Worm (Caenorhabditis elegans) whole organism, young adult: ENCODE data around the gene dhrr-1.

Experiments used
- B0019.2 ChIP-seq: fragments of 200-800 bp; sonication (Bioruptor generic); conservative IDR thresholded peaks from 2 replicates; pipeline ENCODE4 v1.3.6; 2022; ENCODE audit warnings: missing genetic modification reagents, missing genetic modification characterization, missing compliant biosample characterization
- B0336.3 ChIP-seq: fragments of 200-800 bp; sonication (Bioruptor generic); IDR thresholded peaks from 2 replicates; pipeline ENCODE4 v1.3.6; 2022; ENCODE audit warnings: missing genetic modification characterization, missing compliant biosample characterization
- F10E7.11 ChIP-seq: sonication (generic microtip); optimal IDR thresholded peaks from 2 replicates; lab custom pipeline; 2017; ENCODE audit warnings: mild to moderate bottlenecking, missing genetic modification characterization, moderate library complexity, missing compliant biosample characterization
- F33H1.4 ChIP-seq: fragments of 200-800 bp; sonication (Bioruptor generic); IDR thresholded peaks from 2 replicates; pipeline ENCODE4 v1.3.6; 2022; ENCODE audit warnings: missing genetic modification reagents, missing genetic modification characterization, missing compliant biosample characterization
- F39B2.1 ChIP-seq: fragments of 200-800 bp; sonication (Bioruptor generic); IDR thresholded peaks from 2 replicates; pipeline ENCODE4 v1.3.6; 2022; ENCODE audit warnings: missing genetic modification reagents, missing genetic modification characterization, missing compliant biosample characterization
- F57C9.4 ChIP-seq: sonication (generic microtip); optimal IDR thresholded peaks from 2 replicates; lab custom pipeline; 2017; ENCODE audit warnings: mild to moderate bottlenecking, missing genetic modification characterization, missing compliant biosample characterization
- K11D2.4 ChIP-seq: fragments of 200-800 bp; sonication (Bioruptor generic); IDR thresholded peaks from 2 replicates; pipeline ENCODE4 v1.3.6; 2022; ENCODE audit warnings: missing genetic modification reagents, missing genetic modification characterization, missing compliant biosample characterization
- Y67H2A.10 ChIP-seq: fragments of 200-800 bp; sonication (Bioruptor generic); conservative IDR thresholded peaks from 2 replicates; pipeline ENCODE4 v1.3.6; 2022; ENCODE audit warnings: missing genetic modification reagents, missing genetic modification characterization, missing compliant biosample characterization
- ZK185.1 ChIP-seq: sonication (generic microtip); optimal IDR thresholded peaks from 2 replicates; lab custom pipeline; 2016; ENCODE audit warnings: mild to moderate bottlenecking, missing genetic modification characterization, missing compliant biosample characterization; ENCODE audit not compliant: poor library complexity, severe bottlenecking
- atf-7 ChIP-seq: sonication (generic microtip); optimal IDR thresholded peaks from 2 replicates; lab custom pipeline; 2017; ENCODE audit warnings: mild to moderate bottlenecking, missing genetic modification characterization, missing compliant biosample characterization
- bed-1 ChIP-seq: fragments of 200-800 bp; sonication (Bioruptor generic); IDR thresholded peaks from 2 replicates; pipeline ENCODE4 v1.3.6; 2022; ENCODE audit warnings: missing genetic modification reagents, missing genetic modification characterization, missing compliant biosample characterization
- bed-2 ChIP-seq: fragments of 200-800 bp; sonication (Bioruptor generic); IDR thresholded peaks from 2 replicates; pipeline ENCODE4 v1.3.6; 2022; ENCODE audit warnings: missing genetic modification reagents, missing genetic modification characterization, missing compliant biosample characterization
- ccch-3 ChIP-seq: fragments of 200-800 bp; sonication (Bioruptor generic); optimal IDR thresholded peaks from 2 replicates; lab custom pipeline; 2018; ENCODE audit warnings: mild to moderate bottlenecking, missing genetic modification characterization, missing compliant biosample characterization
- dox-1 ChIP-seq: fragments of 200-800 bp; sonication (Bioruptor generic); IDR thresholded peaks from 2 replicates; pipeline ENCODE4 v1.3.6; 2022; ENCODE audit warnings: missing genetic modification reagents, missing genetic modification characterization, missing compliant biosample characterization
- dpl-1 ChIP-seq: fragments of 150-350 bp; optimal IDR thresholded peaks from 2 replicates; lab custom pipeline; 2014; ENCODE audit warnings: missing biosample characterization, missing genetic modification reagents, missing genetic modification characterization
- egl-44 ChIP-seq: fragments of 200-800 bp; sonication (Bioruptor generic); IDR thresholded peaks from 2 replicates; pipeline ENCODE4 v1.3.6; 2022; ENCODE audit warnings: missing genetic modification reagents, missing genetic modification characterization, missing compliant biosample characterization
- egrh-3 ChIP-seq: fragments of 200-800 bp; sonication (Bioruptor generic); IDR thresholded peaks from 2 replicates; pipeline ENCODE4 v1.3.6; 2022; ENCODE audit warnings: missing genetic modification reagents, missing genetic modification characterization, missing compliant biosample characterization
- ets-4 ChIP-seq: fragments of 200-800 bp; sonication (Bioruptor generic); optimal IDR thresholded peaks from 2 replicates; lab custom pipeline; 2018; ENCODE audit warnings: mild to moderate bottlenecking, missing genetic modification characterization, missing compliant biosample characterization
- gei-17 ChIP-seq: fragments of 200-800 bp; sonication (Bioruptor generic); optimal IDR thresholded peaks from 2 replicates; lab custom pipeline; 2018; ENCODE audit warnings: mild to moderate bottlenecking, missing genetic modification characterization, missing compliant biosample characterization
- hlh-26 ChIP-seq: fragments of 200-800 bp; sonication (Bioruptor generic); conservative IDR thresholded peaks from 2 replicates; pipeline ENCODE4 v1.3.6; 2022; ENCODE audit warnings: missing genetic modification reagents, missing genetic modification characterization, missing compliant biosample characterization
- hmg-1.2 ChIP-seq: fragments of 200-800 bp; sonication (Bioruptor generic); IDR thresholded peaks from 2 replicates; pipeline ENCODE4 v1.3.6; 2022; ENCODE audit warnings: missing genetic modification reagents, missing genetic modification characterization, missing compliant biosample characterization
- lin-40 ChIP-seq: sonication (generic microtip); optimal IDR thresholded peaks from 2 replicates; lab custom pipeline; 2016; ENCODE audit warnings: missing genetic modification characterization, mild to moderate bottlenecking, missing compliant biosample characterization, missing genotype, missing genetic modification reagents
- lsl-1 ChIP-seq: fragments of 200-800 bp; sonication (Bioruptor generic); optimal IDR thresholded peaks from 2 replicates; lab custom pipeline; 2018; ENCODE audit warnings: mild to moderate bottlenecking, missing genetic modification characterization, moderate library complexity, missing compliant biosample characterization
- madf-3 ChIP-seq: fragments of 200-800 bp; sonication (Bioruptor generic); IDR thresholded peaks from 2 replicates; pipeline ENCODE4 v1.3.6; 2022; ENCODE audit warnings: missing genetic modification reagents, missing genetic modification characterization, missing compliant biosample characterization
- madf-8 ChIP-seq: fragments of 200-800 bp; sonication (Bioruptor generic); conservative IDR thresholded peaks from 2 replicates; pipeline ENCODE4 v1.3.6; 2022; ENCODE audit warnings: missing genetic modification reagents, missing genetic modification characterization, missing compliant biosample characterization
- mcd-1 ChIP-seq: fragments of 200-800 bp; sonication (Bioruptor generic); IDR thresholded peaks from 2 replicates; pipeline ENCODE4 v1.3.6; 2022; ENCODE audit warnings: missing genetic modification reagents, missing genetic modification characterization, missing compliant biosample characterization
- mel-28 ChIP-seq: sonication (generic microtip); optimal IDR thresholded peaks from 2 replicates; lab custom pipeline; 2016; ENCODE audit warnings: borderline replicate concordance, mild to moderate bottlenecking, missing genetic modification characterization, missing compliant biosample characterization
- nfya-1 ChIP-seq: sonication (generic microtip); optimal IDR thresholded peaks from 2 replicates; lab custom pipeline; 2017; ENCODE audit warnings: antibody characterized with exemption, missing compliant biosample characterization, missing genetic modification characterization, borderline replicate concordance; ENCODE audit not compliant: insufficient read depth
- nfyb-1 ChIP-seq: fragments of 200-800 bp; sonication (Bioruptor generic); IDR thresholded peaks from 2 replicates; pipeline ENCODE4 v1.3.6; 2022; ENCODE audit warnings: missing genetic modification reagents, missing genetic modification characterization, missing compliant biosample characterization
- nhr-27 ChIP-seq: fragments of 200-800 bp; sonication (Bioruptor generic); optimal IDR thresholded peaks from 2 replicates; lab custom pipeline; 2018; ENCODE audit warnings: mild to moderate bottlenecking, missing genetic modification characterization, moderate library complexity, missing compliant biosample characterization
- pbrm-1 ChIP-seq: fragments of 200-800 bp; sonication (Bioruptor generic); IDR thresholded peaks from 2 replicates; pipeline ENCODE4 v1.3.6; 2022; ENCODE audit warnings: missing genetic modification reagents, missing genetic modification characterization, missing compliant biosample characterization
- rpc-1 ChIP-seq, 2 experiments: fragments of 150-350 bp in 1 of 2; sonication (generic microtip) in 1 of 2; optimal IDR thresholded peaks; 2 replicates each; lab custom pipeline; 2014 to 2018; ENCODE audit warnings: missing biosample characterization in 1 of 2, missing genetic modification characterization in 1 of 2, missing genetic modification reagents in 1 of 2, missing genotype in 1 of 2
- sea-2 ChIP-seq: fragments of 200-800 bp; sonication (Bioruptor generic); IDR thresholded peaks from 2 replicates; pipeline ENCODE4 v1.3.6; 2022; ENCODE audit warnings: missing genetic modification characterization, missing compliant biosample characterization
- somi-1 ChIP-seq: fragments of 200-800 bp; sonication (Bioruptor generic); optimal IDR thresholded peaks from 2 replicates; lab custom pipeline; 2018; ENCODE audit warnings: mild to moderate bottlenecking, missing genetic modification characterization, missing compliant biosample characterization
- tlf-1 ChIP-seq: fragments of 200-800 bp; sonication (Bioruptor generic); optimal IDR thresholded peaks from 2 replicates; lab custom pipeline; 2018; ENCODE audit warnings: mild to moderate bottlenecking, missing genetic modification characterization, missing compliant biosample characterization
- xnd-1 ChIP-seq: sonication (generic microtip); optimal IDR thresholded peaks from 2 replicates; lab custom pipeline; 2016; ENCODE audit warnings: missing genotype, missing genetic modification reagents, missing genetic modification characterization, missing compliant biosample characterization
- zfh-2 ChIP-seq: fragments of 200-800 bp; sonication (Bioruptor generic); conservative IDR thresholded peaks from 2 replicates; pipeline ENCODE4 v1.3.6; 2022; ENCODE audit warnings: missing genetic modification reagents, missing genetic modification characterization, missing compliant biosample characterization
- ztf-25 ChIP-seq: fragments of 200-800 bp; sonication (Bioruptor generic); IDR thresholded peaks from 2 replicates; pipeline ENCODE4 v1.3.6; 2022; ENCODE audit warnings: missing genetic modification reagents, missing genetic modification characterization, missing compliant biosample characterization

dhrr-1 gene

DNA sequence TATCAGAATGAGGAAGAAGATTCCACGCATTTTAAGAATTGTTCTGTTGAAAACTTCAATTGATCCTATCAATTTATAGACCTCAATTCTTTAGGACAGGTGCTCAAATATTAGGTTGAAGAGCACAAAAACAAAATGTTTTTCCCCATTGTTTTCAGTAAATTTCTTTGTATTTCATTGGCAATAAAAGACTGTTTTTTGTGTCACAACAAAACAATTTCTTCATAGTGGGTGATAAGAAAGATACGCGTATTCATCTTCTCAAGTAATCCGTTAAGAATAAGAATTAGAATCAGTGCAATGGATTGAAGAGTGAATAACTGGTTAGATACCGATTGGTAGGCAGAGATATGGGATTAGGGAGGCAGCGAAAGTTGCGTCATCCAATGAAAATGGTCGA, 16.2 kb downstream of the dhrr-1 start, which contains the start of gene ZK643.6:
Gene ZK643.6 (minus strand): TSS at position 101 of the 400 bp plus-strand sequence.
- TF ChIP-seq bed-1 (no peak), B0336.3 (no peak), rpc-1 (optimal IDR thresholded peaks at IDR 0.05; lab: Kevin White, UChicago) (no peak), rpc-1 (tag; optimal IDR thresholded peaks at IDR 0.05; lab: Kevin White, UChicago) (no peak), ccch-3 (GFP tag; lab: Kevin White, UChicago) (no peak), somi-1 (GFP tag; lab: Kevin White, UChicago) (no peak), dpl-1 (no peak), ets-4 (GFP tag; lab: Kevin White, UChicago) (no peak), K11D2.4 (no peak), lsl-1 (GFP tag; lab: Kevin White, UChicago) (no peak)

DNA sequence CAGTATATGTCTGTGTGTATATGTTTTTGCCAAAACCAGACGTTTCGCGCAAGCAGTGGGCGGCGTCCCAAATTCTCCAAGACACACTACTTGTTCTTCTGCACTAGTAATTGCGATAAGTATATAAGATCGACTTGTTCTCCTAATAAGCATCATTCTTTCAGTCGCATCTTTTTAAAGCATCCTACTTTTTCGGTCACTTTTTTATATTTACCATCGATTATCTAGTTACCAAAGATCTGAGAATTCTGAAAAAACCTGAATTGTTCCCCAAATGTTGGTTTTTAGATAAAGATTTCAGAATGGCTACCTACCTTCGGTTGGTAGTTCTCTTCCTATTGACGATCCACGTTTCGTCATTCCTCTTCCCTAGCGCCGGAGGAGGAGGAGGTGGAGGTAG, 17.5 kb downstream of the dhrr-1 start, which contains the start of gene grl-25:
Gene grl-25 (plus strand): TSS at position 301 of the 400 bp plus-strand sequence.
- no peak for TF ChIP-seq mel-28
- no peak for TF ChIP-seq dpl-1
- TF ChIP-seq Y67H2A.10 (GFP tag; lab: Robert Waterston, UW) = no peak
- TF ChIP-seq hmg-1.2 (GFP tag; lab: Robert Waterston, UW) = no peak
- no peak for TF ChIP-seq egl-44
- no peak for TF ChIP-seq B0019.2 (GFP tag; lab: Robert Waterston, UW)
- TF ChIP-seq madf-3 (GFP tag; lab: Robert Waterston, UW) = no peak
- no peak for TF ChIP-seq lin-40 (tag; lab: Kevin White, UChicago)
- no peak for TF ChIP-seq gei-17
- no peak for TF ChIP-seq F10E7.11 (tag; lab: Kevin White, UChicago)
- no peak for TF ChIP-seq sea-2 (GFP tag; lab: Robert Waterston, UW)
- TF ChIP-seq F33H1.4 (GFP tag; lab: Robert Waterston, UW) = no peak
- no peak for TF ChIP-seq tlf-1 (GFP tag; lab: Kevin White, UChicago)
- TF ChIP-seq F39B2.1 (GFP tag; lab: Robert Waterston, UW) = no peak
- TF ChIP-seq xnd-1 (tag; lab: Kevin White, UChicago) = no peak

DNA sequence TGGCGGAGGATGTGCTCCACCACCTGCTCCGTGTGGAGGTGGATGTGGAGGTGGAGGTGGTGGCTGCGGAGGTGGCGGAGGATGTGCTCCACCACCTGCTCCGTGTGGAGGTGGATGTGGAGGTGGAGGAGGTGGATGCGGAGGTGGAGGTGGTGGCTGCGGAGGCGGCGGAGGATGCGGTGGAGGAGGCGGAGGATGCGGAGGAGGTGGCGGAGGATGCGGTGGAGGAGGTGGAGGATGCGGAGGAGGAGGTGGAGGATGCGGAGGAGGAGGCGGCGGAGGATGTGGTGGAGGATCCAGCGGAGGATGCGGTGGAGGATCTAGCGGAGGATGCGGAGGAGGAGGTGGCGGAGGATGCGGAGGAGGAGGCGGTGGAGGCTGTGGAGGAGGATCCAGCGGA, 18.0 kb downstream of the dhrr-1 start:
- TF ChIP-seq nfya-1 (tag; lab: Kevin White, UChicago) (no peak), madf-8 (GFP tag; lab: Robert Waterston, UW) (no peak), pbrm-1 (0 out of 2 replicates have a peak, but pooled peaks have one; percentile 20), bed-2 (GFP tag; lab: Robert Waterston, UW) (no peak), egrh-3 (GFP tag; lab: Robert Waterston, UW) (peak; percentile 99), atf-7 (tag; lab: Kevin White, UChicago) (no peak), nfyb-1 (GFP tag; lab: Robert Waterston, UW) (0 out of 2 replicates have a peak, but pooled peaks have one; percentile 54), mcd-1 (GFP tag; lab: Robert Waterston, UW) (peak; percentile 60; the same call in 1 of the 2 replicates), Y67H2A.10 (GFP tag; lab: Robert Waterston, UW) (no peak), zfh-2 (peak; percentile 93), somi-1 (GFP tag; lab: Kevin White, UChicago) (no peak)

DNA sequence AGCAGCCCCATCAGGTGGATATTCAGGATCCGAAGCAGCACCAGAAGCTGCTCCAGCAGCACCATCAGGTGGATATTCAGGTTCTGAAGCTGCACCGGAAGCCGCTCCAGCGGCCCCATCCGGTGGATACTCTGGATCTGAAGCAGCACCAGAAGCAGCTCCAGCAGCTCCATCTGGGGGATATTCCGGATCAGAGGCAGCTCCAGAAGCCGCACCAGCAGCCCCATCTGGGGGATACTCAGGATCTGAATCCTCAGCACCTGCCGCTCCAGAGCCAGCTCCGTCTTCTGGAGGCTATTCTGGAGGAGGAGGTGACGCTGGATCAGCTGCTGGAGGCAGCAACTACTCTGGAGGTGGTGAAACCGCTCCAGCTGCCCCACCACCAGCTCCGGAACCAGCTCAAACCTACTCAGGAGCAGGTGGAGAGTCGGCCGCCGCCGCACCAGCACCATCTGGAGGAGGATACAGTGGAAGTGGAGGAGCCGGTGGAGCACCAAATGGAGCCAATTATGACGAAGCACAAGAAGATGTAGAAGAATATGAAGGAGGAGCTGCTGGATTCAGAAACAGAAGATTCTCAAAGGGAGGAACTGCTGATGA, 20.3 kb downstream of the dhrr-1 start:
- TF ChIP-seq F57C9.4 (tag; lab: Kevin White, UChicago) = no peak
- no peak for TF ChIP-seq nhr-27 (tag; lab: Kevin White, UChicago)
- no peak for TF ChIP-seq dox-1
- no peak for TF ChIP-seq ZK185.1 (tag; lab: Kevin White, UChicago)
- TF ChIP-seq hlh-26 = no peak
- peak; percentile 94 for TF ChIP-seq egrh-3 (GFP tag; lab: Robert Waterston, UW)
- no peak for TF ChIP-seq sea-2 (GFP tag; lab: Robert Waterston, UW)
- peak; percentile 84 for TF ChIP-seq zfh-2
- no peak for TF ChIP-seq ztf-25 (GFP tag; lab: Robert Waterston, UW)
